Fruit fly (Drosophila melanogaster) whole organism, embryonic: ENCODE data around the gene CG43658.

ENCODE experiments used
- CG10209 ChIP-seq: fragments of 200-800 bp; sonication (Bioruptor generic); optimal IDR thresholded peaks from 3 replicates; lab custom pipeline; 2017; ENCODE audit warnings: missing biosample characterization, mild to moderate bottlenecking, missing genetic modification characterization, missing genetic modification reagents
- CG10462 ChIP-seq: fragments of 200-800 bp; sonication (Bioruptor generic); optimal IDR thresholded peaks from 2 replicates; lab custom pipeline; 2016; ENCODE audit warnings: missing biosample characterization, missing genetic modification characterization
- CG11504 ChIP-seq: fragments of 200-800 bp; sonication (Bioruptor generic); optimal IDR thresholded peaks from 3 replicates; lab custom pipeline; 2019; ENCODE audit warnings: missing biosample characterization, mild to moderate bottlenecking, missing genetic modification characterization, moderate library complexity
- CG1233 ChIP-seq: fragments of 200-800 bp; sonication (Bioruptor generic); optimal IDR thresholded peaks from 4 replicates; lab custom pipeline; 2018; ENCODE audit warnings: missing biosample characterization, mild to moderate bottlenecking, missing genetic modification characterization
- CG13624 ChIP-seq: fragments of 200-800 bp; sonication (Bioruptor generic); optimal IDR thresholded peaks from 2 replicates; lab custom pipeline; 2016; ENCODE audit warnings: missing biosample characterization, missing genetic modification characterization
- CG14667 ChIP-seq: fragments of 200-800 bp; sonication (Bioruptor generic); IDR thresholded peaks from 2 replicates; pipeline ENCODE4 v1.3.6; 2022; ENCODE audit warnings: missing biosample characterization, missing genetic modification characterization
- CG1647 ChIP-seq: fragments of 200-800 bp; sonication (Bioruptor generic); optimal IDR thresholded peaks from 3 replicates; lab custom pipeline; 2016; ENCODE audit warnings: missing biosample characterization, missing genetic modification characterization
- CG17612 ChIP-seq: fragments of 200-800 bp; sonication (Bioruptor generic); IDR thresholded peaks from 2 replicates; pipeline ENCODE4 v1.3.6; 2022; ENCODE audit warnings: missing biosample characterization, missing genetic modification characterization
- CG18011 ChIP-seq: fragments of 200-800 bp; sonication (Bioruptor generic); optimal IDR thresholded peaks from 2 replicates; lab custom pipeline; 2017; ENCODE audit warnings: missing biosample characterization, missing genetic modification characterization, mild to moderate bottlenecking, moderate library complexity, missing genotype
- CG18262 ChIP-seq: fragments of 200-800 bp; optimal IDR thresholded peaks from 3 replicates; lab custom pipeline; 2019; ENCODE audit warnings: missing biosample characterization, mild to moderate bottlenecking, missing genetic modification characterization, moderate library complexity
- CG2202 ChIP-seq: fragments of 200-800 bp; sonication (Bioruptor generic); optimal IDR thresholded peaks from 2 replicates; lab custom pipeline; 2018; ENCODE audit warnings: missing biosample characterization, mild to moderate bottlenecking, missing genetic modification characterization
- CG31365 ChIP-seq: fragments of 200-800 bp; sonication (Bioruptor generic); optimal IDR thresholded peaks from 2 replicates; lab custom pipeline; 2018; ENCODE audit warnings: missing biosample characterization, mild to moderate bottlenecking, missing genetic modification characterization
- CG31441 ChIP-seq: fragments of 200-800 bp; sonication (Bioruptor generic); IDR thresholded peaks from 2 replicates; pipeline ENCODE4 v1.3.6; 2022; ENCODE audit warnings: missing biosample characterization, missing genetic modification characterization
- CG4360 ChIP-seq: fragments of 200-800 bp; sonication (Bioruptor generic); IDR thresholded peaks from 2 replicates; pipeline ENCODE4 v1.3.6; 2022; ENCODE audit warnings: missing biosample characterization, missing genetic modification characterization
- CG4730 ChIP-seq: fragments of 200-800 bp; sonication (Bioruptor generic); IDR thresholded peaks from 2 replicates; pipeline ENCODE4 v1.3.6; 2022; ENCODE audit warnings: missing biosample characterization, missing genetic modification characterization
- CG5953 ChIP-seq: fragments of 200-800 bp; sonication (Bioruptor generic); IDR thresholded peaks from 2 replicates; pipeline ENCODE4 v1.3.6; 2022; ENCODE audit warnings: missing biosample characterization, missing genetic modification characterization
- CG7987 ChIP-seq: fragments of 200-800 bp; sonication (Bioruptor generic); optimal IDR thresholded peaks from 2 replicates; lab custom pipeline; 2018; ENCODE audit warnings: missing biosample characterization, mild to moderate bottlenecking, missing genetic modification characterization, moderate library complexity
- CG9215 ChIP-seq: fragments of 200-800 bp; sonication (Bioruptor generic); IDR thresholded peaks from 2 replicates; pipeline ENCODE4 v1.3.6; 2022; ENCODE audit warnings: missing biosample characterization, missing genetic modification characterization
- Dip2 ChIP-seq: fragments of 200-800 bp; sonication (Bioruptor generic); IDR thresholded peaks from 2 replicates; pipeline ENCODE4 v1.3.6; 2022; ENCODE audit warnings: missing biosample characterization, missing genetic modification characterization
- Drgx ChIP-seq: fragments of 200-800 bp; sonication (Bioruptor generic); IDR thresholded peaks from 2 replicates; pipeline ENCODE4 v1.3.6; 2022; ENCODE audit warnings: missing biosample characterization, missing genetic modification characterization
- Elba2 ChIP-seq: fragments of 200-800 bp; sonication (Bioruptor generic); optimal IDR thresholded peaks from 3 replicates; lab custom pipeline; 2016; ENCODE audit warnings: missing biosample characterization, missing genetic modification characterization
- H2.0 ChIP-seq: fragments of 200-800 bp; sonication (Bioruptor generic); IDR thresholded peaks from 2 replicates; pipeline ENCODE4 v1.3.6; 2022; ENCODE audit warnings: missing biosample characterization, missing genetic modification characterization
- HLH4C ChIP-seq: fragments of 200-800 bp; sonication (Bioruptor generic); IDR thresholded peaks from 3 replicates; pipeline ENCODE4 v1.3.6; 2022; ENCODE audit warnings: missing biosample characterization, missing genetic modification characterization; ENCODE audit not compliant: partially characterized antibody
- Hand ChIP-seq: fragments of 200-800 bp; sonication (Bioruptor generic); optimal IDR thresholded peaks from 2 replicates; lab custom pipeline; 2017; ENCODE audit warnings: mild to moderate bottlenecking, missing biosample characterization, missing genetic modification reagents, missing genetic modification characterization
- Hsf ChIP-seq: fragments of 200-800 bp; sonication (Bioruptor generic); optimal IDR thresholded peaks from 3 replicates; lab custom pipeline; 2016; ENCODE audit warnings: missing biosample characterization, missing genetic modification characterization
- Med ChIP-seq: fragments of 200-800 bp; sonication (Bioruptor generic); peaks from one replicate; lab custom pipeline; 2016; ENCODE audit warnings: missing biosample characterization, missing genetic modification characterization, mild to moderate bottlenecking, inconsistent platforms, moderate library complexity
- NC2α ChIP-seq: fragments of 200-800 bp; sonication (Bioruptor generic); optimal IDR thresholded peaks from 2 replicates; lab custom pipeline; 2016; ENCODE audit warnings: missing biosample characterization, missing genetic modification characterization
- Ravus ChIP-seq: fragments of 200-800 bp; sonication (Bioruptor generic); IDR thresholded peaks from 2 replicates; pipeline ENCODE4 v1.3.6; 2022; ENCODE audit warnings: missing biosample characterization, missing genetic modification characterization
- Xrp1 ChIP-seq: fragments of 200-800 bp; sonication (Bioruptor generic); IDR thresholded peaks from 2 replicates; pipeline ENCODE4 v1.3.6; 2022; ENCODE audit warnings: missing biosample characterization, missing genetic modification characterization
- bowl ChIP-seq: fragments of 200-800 bp; sonication (Bioruptor generic); IDR thresholded peaks from 2 replicates; pipeline ENCODE4 v1.3.6; 2022; ENCODE audit warnings: missing biosample characterization, missing genetic modification characterization
- crp ChIP-seq, 2 experiments: fragments of 200-800 bp; sonication (Bioruptor generic); optimal IDR thresholded peaks; 2 replicates in 1 of 2; 3 replicates in 1 of 2; lab custom pipeline; 2017; ENCODE audit warnings: missing biosample characterization in 2 of 2, missing genetic modification characterization in 2 of 2, mild to moderate bottlenecking in 1 of 2, moderate library complexity in 1 of 2
- ems ChIP-seq: fragments of 200-800 bp; sonication (Bioruptor generic); optimal IDR thresholded peaks from 3 replicates; lab custom pipeline; 2016; ENCODE audit warnings: missing biosample characterization, missing genetic modification characterization
- ewg ChIP-seq: fragments of 200-800 bp; sonication (Bioruptor generic); optimal IDR thresholded peaks from 3 replicates; lab custom pipeline; 2017; ENCODE audit warnings: mild to moderate bottlenecking, missing biosample characterization, missing genetic modification reagents, missing genetic modification characterization
- fru ChIP-seq: fragments of >200 bp; optimal IDR thresholded peaks from 2 replicates; lab custom pipeline; 2017
- ftz-f1 ChIP-seq: fragments of 200-800 bp; sonication (Bioruptor generic); optimal IDR thresholded peaks from 2 replicates; lab custom pipeline; 2016; ENCODE audit warnings: missing biosample characterization, missing genetic modification characterization
- grn ChIP-seq: fragments of 200-800 bp; sonication (Bioruptor generic); optimal IDR thresholded peaks from 3 replicates; lab custom pipeline; 2017; ENCODE audit warnings: missing biosample characterization, missing genetic modification characterization
- hth ChIP-seq: fragments of >200 bp; optimal IDR thresholded peaks from 2 replicates; lab custom pipeline; 2017; ENCODE audit warnings: inconsistent platforms
- inv ChIP-seq: fragments of 200-800 bp; sonication (Bioruptor generic); IDR thresholded peaks from 2 replicates; pipeline ENCODE4 v1.3.6; 2022; ENCODE audit warnings: missing biosample characterization, missing genetic modification characterization; ENCODE audit not compliant: partially characterized antibody
- kah ChIP-seq: fragments of 200-800 bp; sonication (Bioruptor generic); optimal IDR thresholded peaks from 2 replicates; lab custom pipeline; 2018; ENCODE audit warnings: missing biosample characterization, mild to moderate bottlenecking, missing genetic modification characterization
- klu ChIP-seq: fragments of 200-800 bp; sonication (Bioruptor generic); IDR thresholded peaks from 2 replicates; pipeline ENCODE4 v1.3.6; 2022; ENCODE audit warnings: missing biosample characterization, missing genetic modification characterization
- lbe ChIP-seq: fragments of 200-800 bp; sonication (Bioruptor generic); optimal IDR thresholded peaks from 2 replicates; lab custom pipeline; 2016; ENCODE audit warnings: missing biosample characterization, mild to moderate bottlenecking, missing genetic modification characterization
- prd ChIP-seq, 3 experiments: fragments of >200 bp in 2 of 3; fragments of 200-800 bp in 1 of 3; sonication (Bioruptor generic) in 1 of 3; optimal IDR thresholded peaks in 2 of 3; IDR thresholded peaks in 1 of 3; 2 replicates in 2 of 3; 3 replicates in 1 of 3; pipeline versions ENCODE4 v1.3.6 to Lab custom; 2017 to 2022; ENCODE audit warnings: missing biosample characterization in 1 of 3, missing genetic modification characterization in 1 of 3
- pros ChIP-seq: fragments of 200-800 bp; sonication (Bioruptor generic); optimal IDR thresholded peaks from 3 replicates; lab custom pipeline; 2019; ENCODE audit warnings: missing biosample characterization, mild to moderate bottlenecking, missing genetic modification characterization, moderate library complexity
- salm ChIP-seq: fragments of 200-800 bp; sonication (Bioruptor generic); optimal IDR thresholded peaks from 2 replicates; lab custom pipeline; 2018; ENCODE audit warnings: missing biosample characterization, mild to moderate bottlenecking, missing genetic modification characterization
- sqz ChIP-seq: fragments of 200-800 bp; sonication (Bioruptor generic); optimal IDR thresholded peaks from 3 replicates; lab custom pipeline; 2018; ENCODE audit warnings: missing biosample characterization, mild to moderate bottlenecking, missing genetic modification characterization
- stc ChIP-seq: fragments of 200-800 bp; sonication (Bioruptor generic); IDR thresholded peaks from 2 replicates; pipeline ENCODE4 v1.3.6; 2022; ENCODE audit warnings: missing biosample characterization, missing genetic modification characterization
- tin ChIP-seq: fragments of 200-800 bp; sonication (Bioruptor generic); optimal IDR thresholded peaks from 3 replicates; lab custom pipeline; 2016; ENCODE audit warnings: missing biosample characterization, missing genetic modification characterization
- tna ChIP-seq: fragments of 200-800 bp; sonication (Bioruptor generic); IDR thresholded peaks from 2 replicates; pipeline ENCODE4 v1.3.6; 2022; ENCODE audit warnings: missing biosample characterization, missing genetic modification characterization; ENCODE audit not compliant: partially characterized antibody
- trh ChIP-seq: fragments of 200-800 bp; sonication (Bioruptor generic); optimal IDR thresholded peaks from 2 replicates; lab custom pipeline; 2016; ENCODE audit warnings: missing biosample characterization, missing genetic modification characterization
- zen2 ChIP-seq: fragments of 200-800 bp; sonication (Bioruptor generic); IDR thresholded peaks from 3 replicates; pipeline ENCODE4 v1.3.6; 2022; ENCODE audit warnings: missing biosample characterization, missing genetic modification characterization; ENCODE audit not compliant: partially characterized antibody

Gene CG43658

DNA sequence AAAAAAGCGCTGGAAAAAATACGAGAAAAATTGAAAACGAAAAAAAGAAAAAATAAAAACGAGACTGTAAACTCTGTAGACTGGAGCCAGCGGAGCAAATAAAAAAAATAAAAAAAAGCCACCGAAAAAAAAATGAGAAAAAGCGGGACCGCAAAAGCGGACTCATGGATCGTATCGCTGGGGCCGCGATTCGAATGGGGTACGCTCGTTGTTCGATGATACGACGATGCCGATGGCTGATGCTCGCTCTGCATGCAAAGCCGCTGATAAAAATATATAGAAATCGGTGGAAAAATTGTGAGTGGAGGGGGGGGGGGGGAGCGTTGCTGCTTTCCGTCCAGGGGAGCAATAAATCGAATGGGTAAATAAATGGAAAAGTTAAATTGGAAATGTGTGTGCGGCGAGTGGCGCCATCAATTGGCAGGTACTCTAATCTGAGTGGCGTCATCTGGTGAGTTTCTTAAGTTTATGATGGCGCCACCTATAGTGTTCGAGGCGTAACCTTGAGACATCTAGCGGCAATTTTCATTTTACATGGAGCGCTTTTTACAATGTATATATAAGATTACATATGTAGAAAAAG lies 29.3 kb downstream of the CG43658 start (continued):
- TF ChIP-seq Med (peak; percentile 94), CG1647 (GFP tag; lab: Kevin White, UChicago) (peak; percentile 19), crp (GFP tag; optimal IDR thresholded peaks at IDR 0.05; lab: Kevin White, UChicago) (no peak), Dip2 (GFP tag; lab: Robert Waterston, UW) (no peak), CG18262 (tag; lab: Kevin White, UChicago) (peak; percentile 42), CG18011 (GFP tag; lab: Kevin White, UChicago) (no peak), CG4360 (GFP tag; lab: Robert Waterston, UW) (peak; percentile 9; the same call in 1 of the 2 replicates), CG14667 (GFP tag; lab: Robert Waterston, UW) (peak; percentile 86), CG9215 (GFP tag; lab: Robert Waterston, UW) (peak; percentile 56), NC2α (GFP tag; lab: Kevin White, UChicago) (peak; percentile 27), H2.0 (GFP tag; lab: Robert Waterston, UW) (peak; percentile 76), CG4730 (GFP tag; lab: Robert Waterston, UW) (peak; percentile 76), kah (GFP tag; lab: Kevin White, UChicago) (no peak), Ravus (GFP tag; lab: Robert Waterston, UW) (peak; percentile 37; the same call in 1 of the 2 replicates), klu (GFP tag; lab: Robert Waterston, UW) (peak; percentile 23; the same call in 1 of the 2 replicates), CG2202 (tag; lab: Kevin White, UChicago) (no peak), CG10209 (GFP tag; lab: Kevin White, UChicago) (peak; percentile 52), pros (GFP tag; lab: Kevin White, UChicago) (no peak), hth (no peak), Drgx (GFP tag; lab: Robert Waterston, UW) (peak; percentile 97), trh (GFP tag; lab: Kevin White, UChicago) (no peak), CG1233 (GFP tag; lab: Kevin White, UChicago) (peak; percentile 3), CG17612 (peak; percentile 59; the same call in 1 of the 2 replicates), CG31365 (tag; lab: Kevin White, UChicago) (no peak), ftz-f1 (GFP tag; lab: Kevin White, UChicago) (peak; percentile 67), Elba2 (GFP tag; lab: Kevin White, UChicago) (peak; percentile 9), CG7987 (peak; percentile 72), CG11504 (tag; lab: Kevin White, UChicago) (peak; percentile 37), prd (optimal IDR thresholded peaks at IDR 0.05; lab: Kevin White, UChicago) (no peak), prd (GFP tag; IDR thresholded peaks at IDR 0.05; lab: Robert Waterston, UW) (peak; percentile 85), Xrp1 (GFP tag; lab: Robert Waterston, UW) (peak; percentile 27; the same call in 1 of the 2 replicates), CG10462 (GFP tag; lab: Kevin White, UChicago) (no peak), ems (GFP tag; lab: Kevin White, UChicago) (no peak), ewg (peak; percentile 21), tin (GFP tag; lab: Kevin White, UChicago) (peak; percentile 80), CG13624 (GFP tag; lab: Kevin White, UChicago) (peak; percentile 20), Hand (GFP tag; lab: Kevin White, UChicago) (no peak), sqz (GFP tag; lab: Kevin White, UChicago) (peak; percentile 87), CG5953 (peak; percentile 85), lbe (peak; percentile 83), grn (GFP tag; lab: Kevin White, UChicago) (no peak), zen2 (GFP tag; lab: Robert Waterston, UW) (no peak), salm (tag; lab: Kevin White, UChicago) (no peak), bowl (no peak), CG31441 (GFP tag; lab: Robert Waterston, UW) (0 out of 2 replicates have a peak, but pooled peaks have one; percentile 17), tna (GFP tag; lab: Robert Waterston, UW) (no peak), Hsf (GFP tag; lab: Kevin White, UChicago) (peak; percentile 65), fru (lab: Kevin White, UChicago) (no peak), inv (GFP tag; lab: Robert Waterston, UW) (no peak), stc (GFP tag; lab: Robert Waterston, UW) (peak; percentile 59), HLH4C (GFP tag; lab: Robert Waterston, UW) (no peak)
